Worm (Caenorhabditis elegans) whole organism, L4/young adult: ENCODE results near the gene ZK792.5.

ENCODE experiments used
- dao-5 ChIP-seq: sonication (generic microtip); optimal IDR thresholded peaks from 2 replicates; lab custom pipeline; 2016; ENCODE audit warnings: missing genotype, missing genetic modification characterization, moderate library complexity, missing compliant biosample characterization
- him-1 ChIP-seq: sonication (generic microtip); optimal IDR thresholded peaks from 2 replicates; lab custom pipeline; 2016; ENCODE audit warnings: missing genotype, missing genetic modification reagents, missing genetic modification characterization, missing compliant biosample characterization

ce11 chrIV:11650344-11650743, 37.6 kb downstream of the ZK792.5 start:
- TF ChIP-seq him-1 (tag; lab: Kevin White, UChicago): no peak
- TF ChIP-seq dao-5 (tag; lab: Kevin White, UChicago): no peak
